Fruit fly (Drosophila melanogaster): Measurements from ENCODE around the gene Sgs8.

Gene Sgs8

DNA sequence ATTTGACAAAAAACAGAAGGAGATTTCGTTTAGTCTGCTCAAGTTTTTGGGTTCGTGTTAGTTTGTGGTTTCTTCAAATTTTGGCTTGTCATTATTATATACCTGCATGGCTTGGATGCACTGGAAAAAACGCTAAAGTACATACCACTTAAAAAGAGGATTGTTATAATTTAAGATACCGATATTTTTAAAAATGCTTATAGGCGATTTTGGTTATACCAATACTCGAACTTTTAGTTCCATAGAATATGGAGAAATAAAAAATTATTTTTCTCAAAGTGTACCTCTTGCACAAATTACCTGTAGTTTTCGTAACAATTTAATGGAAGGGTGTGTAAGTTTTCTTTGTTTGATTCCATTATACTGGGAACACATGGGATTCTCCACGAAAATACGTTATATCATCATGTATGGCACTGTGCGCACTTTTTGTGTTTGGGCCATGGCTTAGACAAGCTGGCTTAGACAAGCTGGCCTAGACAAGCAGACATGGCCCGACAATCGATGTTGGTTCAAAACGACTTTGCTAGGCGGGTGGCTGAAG lies 43.8 kb downstream of the Sgs8 start, which contains the start of gene Fum3 (continued):
- TF ChIP-seq CG18599 (GFP tag; optimal IDR thresholded peaks at IDR 0.05), result no peak
- no peak for TF ChIP-seq CG3838 (GFP tag; optimal IDR thresholded peaks at IDR 0.05)
- TF ChIP-seq Sry-δ (GFP tag; optimal IDR thresholded peaks at IDR 0.05), result no peak
- no peak for TF ChIP-seq CG12659 (GFP tag; optimal IDR thresholded peaks at IDR 0.05)
- TF ChIP-seq lmd (GFP tag; IDR thresholded peaks at IDR 0.05), result peak; percentile 27; the same call in 1 of the 2 replicates
- TF ChIP-seq aop (GFP tag; IDR thresholded peaks at IDR 0.05), result no peak
- no peak for TF ChIP-seq Blimp-1 (GFP tag; optimal IDR thresholded peaks at IDR 0.05)
- TF ChIP-seq amos (GFP tag; IDR thresholded peaks at IDR 0.05; ENCODE audit: partially characterized antibody), result no peak
- peak; percentile 21 for TF ChIP-seq CG2678 (tag; optimal IDR thresholded peaks at IDR 0.05)
- no peak for TF ChIP-seq CG1602 (GFP tag; optimal IDR thresholded peaks at IDR 0.05)
- no peak for TF ChIP-seq Dad (GFP tag; optimal IDR thresholded peaks at IDR 0.05)
- no peak for TF ChIP-seq wek (GFP tag; optimal IDR thresholded peaks at IDR 0.05)
- TF ChIP-seq sqz (GFP tag; optimal IDR thresholded peaks at IDR 0.05), result no peak
- no peak for TF ChIP-seq insv (GFP tag; optimal IDR thresholded peaks at IDR 0.05)
- no peak for TF ChIP-seq Optix (GFP tag; IDR thresholded peaks at IDR 0.05)
- no peak for TF ChIP-seq unc-4 (GFP tag; IDR thresholded peaks at IDR 0.05; ENCODE audit: partially characterized antibody)
- TF ChIP-seq trem (tag; optimal IDR thresholded peaks at IDR 0.05), result no peak
- TF ChIP-seq CG6813 (GFP tag; optimal IDR thresholded peaks at IDR 0.05), result no peak
- no peak for TF ChIP-seq Doc2 (GFP tag; IDR thresholded peaks at IDR 0.05)
- no peak for TF ChIP-seq ftz-f1 (GFP tag; optimal IDR thresholded peaks at IDR 0.05)
- no peak for TF ChIP-seq tx (GFP tag; optimal IDR thresholded peaks at IDR 0.05)
- peak; percentile 25 for TF ChIP-seq nmo (GFP tag; optimal IDR thresholded peaks at IDR 0.05)
- TF ChIP-seq bsh (GFP tag; optimal IDR thresholded peaks at IDR 0.05), result peak in 1 of 2 experiments; percentile 12
- no peak for TF ChIP-seq CG12299 (tag; optimal IDR thresholded peaks at IDR 0.05)
- TF ChIP-seq gsb-n (tag; optimal IDR thresholded peaks at IDR 0.05), result no peak
- TF ChIP-seq CG1603 (tag; optimal IDR thresholded peaks at IDR 0.05), result no peak
- TF ChIP-seq CG13296 (GFP tag; optimal IDR thresholded peaks at IDR 0.05), result no peak
- TF ChIP-seq bcd (GFP tag; optimal IDR thresholded peaks at IDR 0.05), result no peak
- no peak for TF ChIP-seq CG12391 (tag; optimal IDR thresholded peaks at IDR 0.05)
- TF ChIP-seq seq (GFP tag; IDR thresholded peaks at IDR 0.05), result no peak
- TF ChIP-seq ap (GFP tag; IDR thresholded peaks at IDR 0.05), result 0 out of 2 replicates have a peak, but pooled peaks have one; percentile 19
- TF ChIP-seq tio (GFP tag; optimal IDR thresholded peaks at IDR 0.05), result peak; percentile 7
- no peak for TF ChIP-seq E2f1 (GFP tag; IDR thresholded peaks at IDR 0.05)
- TF ChIP-seq Oaz (GFP tag; IDR thresholded peaks at IDR 0.05), result no peak
- no peak for TF ChIP-seq TFAM (GFP tag; optimal IDR thresholded peaks at IDR 0.05)
- peak; percentile 45 for TF ChIP-seq row (GFP tag; IDR thresholded peaks at IDR 0.05)
- no peak for TF ChIP-seq luna (GFP tag; optimal IDR thresholded peaks at IDR 0.05)
- TF ChIP-seq CG3726 (GFP tag; IDR thresholded peaks at IDR 0.05), result no peak
- TF ChIP-seq CG3281 (GFP tag; optimal IDR thresholded peaks at IDR 0.05), result no peak
- no peak for TF ChIP-seq crp (GFP tag; optimal IDR thresholded peaks at IDR 0.05)
- TF ChIP-seq CG15269 (tag; optimal IDR thresholded peaks at IDR 0.05), result no peak
- no peak for TF ChIP-seq Hr39 (optimal IDR thresholded peaks at IDR 0.05)
- TF ChIP-seq sd (tag; optimal IDR thresholded peaks at IDR 0.05), result no peak
- TF ChIP-seq CG17328 (GFP tag; IDR thresholded peaks at IDR 0.05), result no peak
- no peak for TF ChIP-seq CG34422 (GFP tag; IDR thresholded peaks at IDR 0.05)
- TF ChIP-seq CG14710 (tag; optimal IDR thresholded peaks at IDR 0.05), result peak; percentile 12
- TF ChIP-seq CkIIα-i1 (GFP tag; IDR thresholded peaks at IDR 0.05), result no peak
- no peak for TF ChIP-seq Side (GFP tag; optimal IDR thresholded peaks at IDR 0.05)
- TF ChIP-seq CG13624 (GFP tag; optimal IDR thresholded peaks at IDR 0.05), result no peak
- TF ChIP-seq HmgZ (tag; optimal IDR thresholded peaks at IDR 0.05), result no peak
- TF ChIP-seq CG15073 (GFP tag; optimal IDR thresholded peaks at IDR 0.05), result no peak
